Fruit fly (Drosophila melanogaster) Kc167 (cell line): ENCODE data around the gene SA1.

ENCODE experiments used
- h ChIP-seq: fragments of >200 bp; optimal IDR thresholded peaks from 3 replicates; lab custom pipeline; 2018; ENCODE audit warnings: missing external identifiers
- psq ChIP-seq: fragments of >200 bp; optimal IDR thresholded peaks from 2 replicates; lab custom pipeline; 2017; ENCODE audit warnings: missing external identifiers

DNA sequence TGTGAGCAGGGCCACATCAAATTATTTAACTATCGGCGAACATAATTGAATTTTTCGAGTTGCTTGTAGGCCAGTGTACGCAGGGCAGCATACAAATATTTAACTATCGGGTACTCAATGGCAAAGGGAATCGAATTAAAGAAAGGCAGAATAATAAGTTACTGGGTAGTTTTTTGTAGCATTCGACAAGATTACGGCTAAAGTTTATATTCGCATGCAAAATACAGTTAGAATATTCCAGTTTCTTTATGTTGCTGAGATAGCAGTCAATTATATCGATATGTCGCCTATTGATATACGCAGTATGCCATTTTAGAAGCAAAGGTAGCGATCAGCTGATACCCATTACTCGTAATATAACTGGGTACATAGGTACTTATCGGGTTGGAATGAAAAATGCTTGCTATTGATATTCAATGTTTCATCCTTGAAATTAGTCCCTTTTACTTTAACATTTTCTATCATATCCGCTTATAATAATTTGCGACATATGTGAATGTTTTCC, 17.8 kb downstream of the SA1 start:
- TF ChIP-seq h (lab: Kevin White, UChicago) (no peak), psq (lab: Kevin White, UChicago) (no peak)
